Worm (Caenorhabditis elegans): ENCODE measurements around the gene lep-2.

The lep-2 gene

DNA sequence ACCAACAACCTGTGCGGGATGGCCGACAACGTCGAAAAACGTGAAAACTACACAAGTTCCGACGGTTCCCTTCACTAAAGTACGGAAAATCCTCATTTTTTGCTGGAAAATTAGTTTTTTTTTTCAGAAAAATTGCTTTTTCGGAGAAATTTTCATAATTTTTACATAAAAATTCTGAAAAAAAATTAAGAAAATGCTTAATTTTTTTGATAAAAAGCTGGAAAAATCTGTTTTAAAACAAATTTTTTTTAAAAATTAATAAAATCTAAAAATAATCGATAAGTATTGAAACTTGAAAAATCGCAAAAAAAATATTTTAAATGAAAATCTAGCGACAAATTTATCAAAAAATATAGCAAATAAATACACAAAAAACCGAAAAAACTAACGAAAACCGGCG lies 13.7 kb downstream of the lep-2 start, which contains the start of gene immp-2:
TSS of gene immp-2 (minus strand) at position 101 of the 400 bp plus-strand sequence.
- TF ChIP-seq nhr-237 (tag; optimal IDR thresholded peaks at IDR 0.05) (no peak), nhr-28 (tag; optimal IDR thresholded peaks at IDR 0.05) (no peak), tbx-2 (tag; optimal IDR thresholded peaks at IDR 0.05) (no peak), hmg-11 (tag; optimal IDR thresholded peaks at IDR 0.05) (no peak), ztf-11 (tag; optimal IDR thresholded peaks at IDR 0.05) (no peak), mml-1 (tag; optimal IDR thresholded peaks at IDR 0.05) (no peak), aly-2 (tag; optimal IDR thresholded peaks at IDR 0.05) (no peak), nhr-76 (tag; optimal IDR thresholded peaks at IDR 0.05) (no peak), zag-1 (tag; optimal IDR thresholded peaks at IDR 0.05) (no peak), nhr-43 (tag; optimal IDR thresholded peaks at IDR 0.05; ENCODE audit: poor library complexity, severe bottlenecking) (no peak), ceh-82 (tag; optimal IDR thresholded peaks at IDR 0.05) (no peak), nhr-12 (tag; optimal IDR thresholded peaks at IDR 0.05) (no peak), mdl-1 (tag; optimal IDR thresholded peaks at IDR 0.05) (no peak), pqm-1 (tag; optimal IDR thresholded peaks at IDR 0.05) (no peak), ceh-9 (tag; optimal IDR thresholded peaks at IDR 0.05) (no peak), fkh-10 (GFP tag; optimal IDR thresholded peaks at IDR 0.05) (no peak), elt-2 (tag; optimal IDR thresholded peaks at IDR 0.05) (no peak), lin-39 (tag; optimal IDR thresholded peaks at IDR 0.05) (no peak), sea-2 (GFP tag; optimal IDR thresholded peaks at IDR 0.05) (no peak)

DNA sequence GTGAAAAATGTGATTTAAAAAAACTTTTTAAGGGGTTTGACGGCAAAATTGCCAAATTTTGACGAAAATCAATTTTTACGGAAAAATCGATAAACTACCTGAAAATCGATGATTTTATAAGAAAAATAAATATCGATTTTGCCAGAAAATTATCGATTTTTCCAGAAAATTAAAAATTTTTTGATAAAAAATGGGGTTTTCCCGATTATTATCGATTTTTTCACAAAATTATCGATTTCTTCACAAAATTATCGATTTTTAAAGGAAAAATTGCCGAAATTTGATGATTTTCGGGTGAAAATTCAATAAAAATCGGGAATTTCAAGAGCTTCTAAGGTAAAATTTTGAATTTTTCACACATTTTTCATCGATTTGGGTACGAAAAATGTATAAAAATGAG lies 14.6 kb downstream of the lep-2 start:
- TF ChIP-seq pha-4 (tag; optimal IDR thresholded peaks at IDR 0.05): no peak
- no peak for TF ChIP-seq eor-1 (tag; optimal IDR thresholded peaks at IDR 0.05)
- peak; percentile 90 for TF ChIP-seq ceh-28 (tag; optimal IDR thresholded peaks at IDR 0.05)

DNA sequence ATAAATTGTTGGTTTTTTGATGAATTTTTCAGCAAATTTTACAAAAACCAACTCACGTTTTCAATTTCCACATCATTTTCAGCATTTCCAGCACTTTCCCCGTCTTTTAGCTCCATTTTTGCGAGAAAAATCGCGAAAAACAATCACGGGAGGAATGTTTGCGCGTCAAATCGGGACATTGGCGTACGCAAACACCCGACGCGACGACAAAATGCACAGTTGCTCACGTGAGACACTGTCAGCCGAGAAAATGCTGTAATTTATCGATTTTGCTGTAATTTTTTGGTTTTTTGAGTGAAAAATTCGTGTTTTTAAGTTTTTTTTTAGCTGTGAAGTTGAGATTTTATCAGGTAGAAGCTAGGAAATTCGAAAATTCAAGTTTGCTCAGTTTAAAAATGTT lies 17.5 kb downstream of the lep-2 start, which contains the start of gene Y55F3AM.9:
TSS of gene Y55F3AM.9 (minus strand) at position 189 of the 400 bp plus-strand sequence.
- TF ChIP-seq mml-1 (tag; optimal IDR thresholded peaks at IDR 0.05) (no peak), hmg-11 (tag; optimal IDR thresholded peaks at IDR 0.05) (no peak), nhr-28 (tag; optimal IDR thresholded peaks at IDR 0.05) (no peak), daf-12 (tag; optimal IDR thresholded peaks at IDR 0.05) (no peak), nfya-1 (tag; optimal IDR thresholded peaks at IDR 0.05; ENCODE audit: insufficient read depth) (peak; percentile 42), egl-5 (tag; optimal IDR thresholded peaks at IDR 0.05) (peak; percentile 66), lin-15B (tag; optimal IDR thresholded peaks at IDR 0.05) (peak; percentile 58), lin-39 (tag; optimal IDR thresholded peaks at IDR 0.05) (no peak), pha-4 (tag; optimal IDR thresholded peaks at IDR 0.05) (peak; percentile 48), nhr-25 (tag; optimal IDR thresholded peaks at IDR 0.05) (no peak), R02D3.7 (tag; optimal IDR thresholded peaks at IDR 0.05) (no peak), pqm-1 (tag; optimal IDR thresholded peaks at IDR 0.05) (no peak), ceh-28 (tag; optimal IDR thresholded peaks at IDR 0.05) (peak; percentile 47), unc-39 (tag; optimal IDR thresholded peaks at IDR 0.05) (no peak)

DNA sequence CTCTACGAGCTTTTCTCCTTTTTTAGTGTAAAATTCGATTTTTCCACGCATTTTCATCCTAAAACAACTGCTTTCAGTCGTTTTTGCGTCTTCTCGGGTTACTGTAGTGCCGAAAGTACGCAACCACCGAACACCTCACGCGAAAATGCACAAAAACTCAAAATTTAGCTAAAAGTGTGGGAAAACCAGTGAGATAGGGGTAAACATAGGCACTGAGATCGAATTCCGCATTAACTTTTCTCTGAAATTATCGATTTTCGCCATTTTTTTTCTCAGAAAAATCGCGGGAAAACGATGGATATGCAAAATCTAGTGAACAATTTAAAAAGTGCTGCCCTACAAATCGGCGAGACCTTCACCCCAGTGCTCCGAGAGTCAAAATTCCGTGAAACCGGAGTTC lies 18.1 kb downstream of the lep-2 start, which contains the start of gene atg-3:
TSS of gene atg-3 (plus strand) at position 301 of the 400 bp plus-strand sequence.
- TF ChIP-seq pqm-1 (tag; optimal IDR thresholded peaks at IDR 0.05) (no peak), fos-1 (tag; optimal IDR thresholded peaks at IDR 0.05) (no peak), elt-1 (tag; optimal IDR thresholded peaks at IDR 0.05) (no peak), ceh-28 (tag; optimal IDR thresholded peaks at IDR 0.05) (no peak), eor-1 (tag; optimal IDR thresholded peaks at IDR 0.05) (no peak), pha-4 (tag; optimal IDR thresholded peaks at IDR 0.05) (no peak), fkh-10 (GFP tag; optimal IDR thresholded peaks at IDR 0.05) (no peak)

DNA sequence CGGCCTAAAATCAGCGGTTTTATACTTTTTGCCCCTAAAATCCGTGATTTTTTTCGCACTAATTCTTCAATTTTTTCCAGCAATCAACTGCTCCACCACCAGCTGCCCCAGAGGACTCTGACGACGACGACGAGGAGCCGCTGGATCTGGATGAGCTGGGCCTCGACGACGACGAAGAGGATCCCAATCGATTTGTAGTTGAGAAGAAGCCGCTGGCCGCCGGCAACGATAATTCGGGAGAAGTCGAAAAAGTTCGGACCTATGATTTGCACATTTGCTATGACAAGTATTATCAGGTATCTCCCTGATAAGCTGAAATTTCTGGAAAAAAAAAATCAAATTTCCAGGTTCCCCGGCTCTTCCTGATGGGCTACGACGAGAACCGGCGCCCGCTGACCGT lies 19.7 kb downstream of the lep-2 start:
- no peak for TF ChIP-seq ceh-16 (tag; optimal IDR thresholded peaks at IDR 0.05)
- TF ChIP-seq elt-3 (tag; optimal IDR thresholded peaks at IDR 0.05): no peak
- no peak for TF ChIP-seq elt-1 (tag; optimal IDR thresholded peaks at IDR 0.05)
- TF ChIP-seq tbx-2 (tag; optimal IDR thresholded peaks at IDR 0.05): no peak
- TF ChIP-seq ceh-9 (tag; optimal IDR thresholded peaks at IDR 0.05): no peak
- no peak for TF ChIP-seq nfya-1 (tag; optimal IDR thresholded peaks at IDR 0.05; ENCODE audit: insufficient read depth)
- no peak for TF ChIP-seq nhr-67 (tag; optimal IDR thresholded peaks at IDR 0.05)
- TF ChIP-seq ceh-82 (tag; optimal IDR thresholded peaks at IDR 0.05): no peak
- no peak for TF ChIP-seq lin-39 (tag; optimal IDR thresholded peaks at IDR 0.05)
- TF ChIP-seq aly-2 (tag; optimal IDR thresholded peaks at IDR 0.05): no peak
- no peak for TF ChIP-seq R02D3.7 (tag; optimal IDR thresholded peaks at IDR 0.05)
- no peak for TF ChIP-seq unc-62 (GFP tag; optimal IDR thresholded peaks at IDR 0.05)
- TF ChIP-seq lsy-12 (tag; optimal IDR thresholded peaks at IDR 0.05): no peak
- no peak for TF ChIP-seq hmg-11 (tag; optimal IDR thresholded peaks at IDR 0.05)

All from whole organism, L3 larva.